Worm (Caenorhabditis elegans): ENCODE data around the gene rga-1.
"Not testable (repeated sequence)": the region's sequence is repeated elsewhere in the genome, so short reads cannot be mapped to it uniquely, and the experiment has no call there.

rga-1 gene

DNA sequence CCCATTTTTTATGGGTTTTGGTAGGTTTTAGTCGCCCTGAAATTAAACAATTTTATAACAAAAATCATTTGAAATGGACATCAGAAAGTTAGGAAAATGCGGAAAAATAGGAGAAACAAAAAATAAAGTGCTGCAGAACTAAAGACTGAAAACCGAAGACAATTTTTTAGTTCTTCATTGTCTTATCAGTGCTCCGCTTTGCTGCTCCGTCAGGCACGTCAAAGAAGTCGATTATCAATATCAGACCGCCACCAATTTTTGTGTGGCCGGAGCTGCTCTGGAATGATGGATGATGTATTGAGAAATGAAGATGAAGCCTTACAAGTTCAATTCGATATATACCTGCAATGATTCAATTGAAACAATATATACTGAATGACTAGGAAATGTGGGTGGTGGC is 26.3 kb upstream of the rga-1 start, which contains the start of gene vha-6:
vha-6 (minus strand) TSS at position 36 of the 400 bp plus-strand sequence.
- TF ChIP-seq flt-1 (GFP tag; IDR thresholded peaks at IDR 0.05) (no peak), cog-1 (tag; optimal IDR thresholded peaks at IDR 0.05) (no peak)

DNA sequence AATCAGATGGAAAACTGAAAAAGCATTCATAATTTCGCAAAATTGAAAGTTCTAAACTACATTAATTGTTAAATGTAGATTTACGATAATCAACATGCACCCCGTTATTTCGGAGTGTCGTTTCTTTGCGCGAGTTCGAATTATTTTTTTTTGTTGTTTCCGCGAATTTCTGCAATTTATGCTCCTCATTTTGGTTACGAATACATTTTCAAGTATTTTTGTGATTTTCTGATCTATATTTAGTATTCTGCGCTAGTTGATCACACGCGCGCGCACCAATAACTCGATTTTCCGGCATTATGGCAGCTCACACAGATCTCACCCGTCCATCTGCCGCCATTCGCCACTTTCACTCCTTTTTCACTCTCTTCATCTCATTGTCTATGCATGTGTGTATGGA is 24.4 kb upstream of the rga-1 start, which contains the start of gene VW02B12L.2:
VW02B12L.2 (minus strand) TSS at position 65 of the 400 bp plus-strand sequence.
- no peak for TF ChIP-seq tab-1 (GFP tag; IDR thresholded peaks at IDR 0.05)
- TF ChIP-seq cog-1 (tag; optimal IDR thresholded peaks at IDR 0.05) = peak; percentile 16

DNA sequence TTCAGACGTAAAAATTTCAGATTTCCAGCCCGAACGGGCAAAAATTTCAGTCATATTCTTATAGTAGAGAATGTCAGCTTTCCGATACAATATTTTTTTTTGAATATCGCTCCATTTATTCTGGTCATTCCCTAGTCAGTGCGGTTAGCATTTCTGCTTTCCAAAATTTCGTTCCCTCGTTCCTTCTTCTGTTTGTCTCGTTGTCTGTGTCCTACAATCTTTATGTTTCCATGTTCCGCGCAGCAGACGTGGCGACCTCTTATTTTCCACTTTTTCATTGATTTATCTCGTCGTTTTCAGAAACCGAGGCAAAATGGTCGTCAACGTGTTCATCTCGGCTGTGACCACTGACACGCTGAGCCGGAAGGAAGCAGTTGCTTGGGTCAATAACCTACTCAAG is 22.3 kb upstream of the rga-1 start, which contains the start of gene ebp-2:
ebp-2 (plus strand) TSS at position 301 of the 400 bp plus-strand sequence.
- not testable (repeated sequence) for TF ChIP-seq ref-1 (GFP tag; conservative IDR thresholded peaks at IDR 0.05); cog-1 (tag; optimal IDR thresholded peaks at IDR 0.05); ztf-23 (GFP tag; IDR thresholded peaks at IDR 0.05)

DNA sequence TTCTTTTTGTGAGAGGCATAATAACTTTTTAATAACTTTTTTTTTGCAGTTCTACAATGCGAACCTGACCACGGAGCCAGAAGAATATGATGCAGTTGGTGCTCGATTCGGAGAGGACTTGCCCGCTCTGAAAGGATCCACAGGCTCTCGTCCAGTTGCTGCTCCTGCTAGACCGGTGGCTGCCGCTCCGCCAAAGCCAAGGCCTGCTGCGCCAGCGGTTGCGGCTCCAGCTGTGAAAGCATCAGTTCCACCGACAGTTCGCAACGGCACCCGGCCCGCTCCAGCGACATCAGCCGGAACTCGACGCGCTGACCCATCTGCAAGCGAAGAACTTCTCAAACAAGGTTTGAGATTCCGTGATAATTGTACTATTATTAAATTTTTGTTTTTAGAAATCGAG is 21.6 kb upstream of the rga-1 start:
- TF ChIP-seq klf-2 (GFP tag; conservative IDR thresholded peaks at IDR 0.05) (no peak), cog-1 (tag; optimal IDR thresholded peaks at IDR 0.05) (no peak), T22C8.4 (GFP tag; IDR thresholded peaks at IDR 0.05) (no peak)

DNA sequence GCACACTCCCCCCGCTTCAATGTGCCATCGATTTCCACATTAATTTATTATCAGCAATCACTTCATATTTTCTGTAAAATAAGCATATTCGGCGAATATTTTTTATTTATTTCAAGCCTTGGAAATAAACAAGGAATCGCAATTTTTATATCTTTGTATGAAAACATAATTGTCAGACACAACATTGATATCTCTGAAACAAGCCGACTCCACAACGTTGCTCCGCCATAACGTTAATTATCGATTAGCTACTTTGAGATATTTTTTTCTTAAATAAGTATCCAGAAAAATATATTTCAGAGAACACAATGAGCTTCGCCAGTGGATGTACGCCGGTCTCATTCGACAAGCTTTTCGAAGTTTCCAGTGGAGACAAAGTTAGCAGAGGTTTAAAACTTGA is 20.8 kb upstream of the rga-1 start, which contains the start of gene adbp-1:
adbp-1 (plus strand) TSS at position 301 of the 400 bp plus-strand sequence.
- TF ChIP-seq med-1 (GFP tag; optimal IDR thresholded peaks at IDR 0.05; ENCODE audit: insufficient read depth) (no peak), klf-2 (GFP tag; conservative IDR thresholded peaks at IDR 0.05) (no peak), ztf-29 (GFP tag; IDR thresholded peaks at IDR 0.05) (no peak), ref-1 (GFP tag; conservative IDR thresholded peaks at IDR 0.05) (no peak), cog-1 (tag; optimal IDR thresholded peaks at IDR 0.05) (no peak), tab-1 (GFP tag; IDR thresholded peaks at IDR 0.05) (no peak), T22C8.4 (GFP tag; IDR thresholded peaks at IDR 0.05) (no peak), ztf-23 (GFP tag; IDR thresholded peaks at IDR 0.05) (no peak), flt-1 (GFP tag; IDR thresholded peaks at IDR 0.05) (no peak)

DNA sequence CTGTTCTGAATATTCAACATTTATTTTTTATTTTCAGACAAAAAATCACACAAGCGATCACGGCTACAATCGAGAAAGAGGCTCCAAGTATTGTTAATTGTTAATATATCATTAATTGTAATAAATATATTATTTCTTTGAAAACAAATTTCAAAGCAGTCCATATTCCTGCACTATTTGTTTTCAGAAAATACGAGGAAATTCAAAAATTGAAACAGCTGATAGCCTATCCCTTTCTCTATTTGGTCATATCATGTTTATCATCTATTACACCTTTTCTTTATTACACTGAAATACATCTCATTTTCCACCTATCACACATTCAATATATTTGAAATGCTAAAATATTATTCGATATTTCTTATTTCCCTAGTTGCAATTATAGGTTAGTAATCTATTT is 19.7 kb upstream of the rga-1 start, which contains the start of gene W02B12.13:
W02B12.13 (plus strand) TSS at position 301 of the 400 bp plus-strand sequence.
- no peak for TF ChIP-seq T22C8.4 (GFP tag; IDR thresholded peaks at IDR 0.05)
- no peak for TF ChIP-seq med-1 (GFP tag; optimal IDR thresholded peaks at IDR 0.05; ENCODE audit: insufficient read depth)
- TF ChIP-seq ztf-23 (GFP tag; IDR thresholded peaks at IDR 0.05) = no peak
- TF ChIP-seq cog-1 (tag; optimal IDR thresholded peaks at IDR 0.05) = no peak
- no peak for TF ChIP-seq klf-2 (GFP tag; conservative IDR thresholded peaks at IDR 0.05)
- no peak for TF ChIP-seq tab-1 (GFP tag; IDR thresholded peaks at IDR 0.05)
- TF ChIP-seq ref-1 (GFP tag; conservative IDR thresholded peaks at IDR 0.05) = no peak
- no peak for TF ChIP-seq ztf-29 (GFP tag; IDR thresholded peaks at IDR 0.05)
- TF ChIP-seq flt-1 (GFP tag; IDR thresholded peaks at IDR 0.05) = no peak

DNA sequence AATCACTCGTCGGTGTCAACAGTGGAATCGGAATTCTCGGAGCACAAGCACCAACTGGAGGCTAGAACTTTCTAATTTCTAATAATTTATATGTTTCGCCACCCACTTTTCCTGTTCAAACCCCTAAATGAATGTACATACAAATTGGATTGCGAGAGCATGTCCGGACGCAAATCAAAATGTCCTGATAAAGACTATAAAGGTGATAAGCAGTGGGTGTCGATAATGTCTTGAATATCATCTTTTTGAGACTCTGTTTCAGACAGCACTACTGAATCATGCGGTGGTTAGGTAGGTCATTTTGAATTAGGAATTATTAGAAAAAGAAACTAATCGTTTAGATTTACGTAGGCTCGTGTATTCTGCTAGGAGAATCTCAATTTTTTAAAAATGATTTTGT is 15.9 kb upstream of the rga-1 start, which contains the start of gene W02B12.1:
W02B12.1 (plus strand) TSS at position 269 of the 400 bp plus-strand sequence.
- TF ChIP-seq ref-1 (GFP tag; conservative IDR thresholded peaks at IDR 0.05) (no peak), T22C8.4 (GFP tag; IDR thresholded peaks at IDR 0.05) (no peak), ztf-23 (GFP tag; IDR thresholded peaks at IDR 0.05) (no peak), flt-1 (GFP tag; IDR thresholded peaks at IDR 0.05) (no peak), cog-1 (tag; optimal IDR thresholded peaks at IDR 0.05) (no peak), ztf-29 (GFP tag; IDR thresholded peaks at IDR 0.05) (no peak), tab-1 (GFP tag; IDR thresholded peaks at IDR 0.05) (no peak), med-1 (GFP tag; optimal IDR thresholded peaks at IDR 0.05; ENCODE audit: insufficient read depth) (no peak), klf-2 (GFP tag; conservative IDR thresholded peaks at IDR 0.05) (no peak)

DNA sequence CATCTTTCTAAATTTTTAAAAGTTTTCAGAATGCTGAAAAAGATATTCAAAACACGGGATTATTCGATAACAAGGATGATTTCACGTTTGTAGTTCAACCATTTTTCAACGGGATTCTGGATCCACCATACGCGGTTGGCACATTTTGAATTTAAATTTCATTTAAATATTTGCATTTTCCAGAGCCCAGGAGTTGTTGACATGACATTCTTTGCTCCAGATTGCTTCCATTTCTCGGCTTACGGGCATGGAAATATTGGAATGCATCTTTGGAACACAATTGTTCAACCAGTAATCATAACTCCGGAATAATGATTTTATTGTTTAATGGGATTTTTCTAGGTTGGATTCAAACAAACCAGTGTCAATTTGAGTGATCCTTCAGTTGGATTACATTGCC is 13.8 kb upstream of the rga-1 start:
- no peak for TF ChIP-seq cog-1 (tag; optimal IDR thresholded peaks at IDR 0.05)
- no peak for TF ChIP-seq ztf-23 (GFP tag; IDR thresholded peaks at IDR 0.05)
- no peak for TF ChIP-seq med-1 (GFP tag; optimal IDR thresholded peaks at IDR 0.05; ENCODE audit: insufficient read depth)
- no peak for TF ChIP-seq klf-2 (GFP tag; conservative IDR thresholded peaks at IDR 0.05)
- no peak for TF ChIP-seq T22C8.4 (GFP tag; IDR thresholded peaks at IDR 0.05)
- TF ChIP-seq ztf-29 (GFP tag; IDR thresholded peaks at IDR 0.05) = no peak
- no peak for TF ChIP-seq flt-1 (GFP tag; IDR thresholded peaks at IDR 0.05)

DNA sequence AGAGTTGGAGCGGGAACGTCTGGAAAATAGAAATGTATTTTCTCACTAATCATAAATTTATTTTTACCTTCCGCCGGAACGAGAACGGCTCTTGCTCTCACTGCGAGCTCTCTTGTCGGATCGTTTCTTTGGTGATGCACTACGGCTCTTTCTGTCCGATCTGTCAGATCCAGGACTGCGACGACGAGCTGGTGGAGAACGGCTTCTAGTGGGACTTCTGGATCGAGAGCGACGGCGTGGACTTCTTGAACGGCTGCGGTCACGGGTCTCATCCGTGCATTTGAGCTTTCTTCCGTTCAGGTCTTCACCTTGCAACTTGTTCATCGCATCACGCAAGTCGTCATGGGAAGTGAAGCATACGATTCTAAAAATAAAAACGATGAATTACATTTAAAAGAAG is 13.0 kb upstream of the rga-1 start:
- no peak for TF ChIP-seq cog-1 (tag; optimal IDR thresholded peaks at IDR 0.05)
- TF ChIP-seq klf-2 (GFP tag; conservative IDR thresholded peaks at IDR 0.05) = no peak
- TF ChIP-seq tab-1 (GFP tag; IDR thresholded peaks at IDR 0.05) = no peak
- TF ChIP-seq ztf-23 (GFP tag; IDR thresholded peaks at IDR 0.05) = no peak
- no peak for TF ChIP-seq T22C8.4 (GFP tag; IDR thresholded peaks at IDR 0.05)
- TF ChIP-seq ztf-29 (GFP tag; IDR thresholded peaks at IDR 0.05) = no peak
- TF ChIP-seq med-1 (GFP tag; optimal IDR thresholded peaks at IDR 0.05; ENCODE audit: insufficient read depth) = no peak
- no peak for TF ChIP-seq ref-1 (GFP tag; conservative IDR thresholded peaks at IDR 0.05)
- TF ChIP-seq flt-1 (GFP tag; IDR thresholded peaks at IDR 0.05) = no peak

DNA sequence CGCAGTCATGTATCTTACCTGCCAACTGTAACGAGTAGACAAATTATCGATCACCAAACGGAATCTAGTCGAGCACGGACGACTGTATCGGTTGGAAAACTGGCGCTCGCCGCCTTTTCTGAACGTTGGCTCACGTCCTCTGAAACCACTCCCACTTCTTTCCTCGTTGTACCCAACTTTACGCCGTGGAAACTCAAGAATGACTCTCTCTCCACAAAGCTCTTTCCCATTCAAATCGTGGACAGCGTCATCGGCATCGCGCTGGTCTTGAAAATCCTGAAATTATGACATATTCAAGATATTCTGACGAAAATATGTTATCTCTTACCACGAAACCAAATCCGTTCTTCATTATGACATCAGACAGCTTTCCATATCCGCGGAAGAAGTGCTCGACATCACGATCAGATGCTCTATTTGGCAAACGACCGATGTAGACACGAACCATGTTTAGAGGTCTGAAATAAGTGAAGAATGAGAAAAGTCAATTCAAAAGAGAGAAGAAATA is 12.1 kb upstream of the rga-1 start, which contains the start of gene rsp-2:
rsp-2 (minus strand) TSS at position 458 of the 508 bp plus-strand sequence.
- no peak for TF ChIP-seq ztf-29 (GFP tag; IDR thresholded peaks at IDR 0.05)
- no peak for TF ChIP-seq tab-1 (GFP tag; IDR thresholded peaks at IDR 0.05)
- TF ChIP-seq cog-1 (tag; optimal IDR thresholded peaks at IDR 0.05) = no peak
- TF ChIP-seq klf-2 (GFP tag; conservative IDR thresholded peaks at IDR 0.05) = no peak

DNA sequence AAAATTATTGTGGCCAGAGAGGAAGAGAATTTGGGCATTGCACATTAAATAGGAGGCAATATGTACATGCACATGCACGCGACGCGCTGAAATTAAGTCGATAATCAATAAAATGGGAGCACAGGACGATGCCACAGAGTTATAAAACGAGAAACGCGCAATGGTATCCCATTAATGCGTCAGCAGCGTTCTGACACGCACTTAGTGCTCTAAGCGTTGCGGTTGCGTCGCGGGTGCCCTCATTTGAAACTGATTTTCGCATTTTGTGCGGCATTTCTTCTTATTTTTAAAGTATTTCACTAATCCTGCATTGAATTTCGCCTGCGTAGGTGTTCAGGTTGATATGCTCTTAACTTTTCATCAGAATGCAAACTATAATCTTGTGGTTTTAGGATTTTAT is 11.7 kb upstream of the rga-1 start, which contains the start of gene rsp-1:
rsp-1 (plus strand) TSS at position 338 of the 400 bp plus-strand sequence.
- TF ChIP-seq tab-1 (GFP tag; IDR thresholded peaks at IDR 0.05) (peak; percentile 54; the same call in 1 of the 2 replicates), ztf-23 (GFP tag; IDR thresholded peaks at IDR 0.05) (peak; percentile 66), klf-2 (GFP tag; conservative IDR thresholded peaks at IDR 0.05) (no peak), ztf-29 (GFP tag; IDR thresholded peaks at IDR 0.05) (no peak), cog-1 (tag; optimal IDR thresholded peaks at IDR 0.05) (peak; percentile 15), ref-1 (GFP tag; conservative IDR thresholded peaks at IDR 0.05) (no peak), flt-1 (GFP tag; IDR thresholded peaks at IDR 0.05) (peak; percentile 66; the same call in 1 of the 2 replicates), med-1 (GFP tag; optimal IDR thresholded peaks at IDR 0.05; ENCODE audit: insufficient read depth) (peak; percentile 28), T22C8.4 (GFP tag; IDR thresholded peaks at IDR 0.05) (peak; percentile 72; the same call in 1 of the 2 replicates)
